Fruit fly (Drosophila melanogaster): ENCODE measurements around the gene CG15211.

DNA sequence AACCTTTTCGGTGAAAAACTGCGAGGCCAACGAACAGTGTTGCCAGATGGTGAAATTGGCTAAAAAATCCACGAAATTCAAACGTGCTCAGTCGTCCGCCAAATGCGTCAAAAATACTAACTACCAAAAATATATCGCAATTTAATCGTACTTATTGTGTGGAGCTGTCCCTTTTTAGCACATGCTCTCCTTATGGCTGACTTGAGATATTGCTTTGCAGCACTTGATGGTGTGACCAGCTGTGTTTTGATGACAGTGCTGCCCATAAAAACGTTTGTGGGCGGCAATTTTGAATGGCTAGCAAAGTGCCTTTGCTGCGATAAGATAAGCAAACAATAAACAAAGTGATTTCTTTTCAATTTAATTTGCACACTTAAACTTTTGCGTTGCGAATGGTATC lies 8.1 kb upstream of the CG15211 start, which contains the start of gene Tango5:
- no peak for TF ChIP-seq CG8159 (tag; optimal IDR thresholded peaks at IDR 0.05)
- no peak for TF ChIP-seq EcR (GFP tag; optimal IDR thresholded peaks at IDR 0.05)
- no peak for TF ChIP-seq rn (GFP tag; IDR thresholded peaks at IDR 0.05)
- no peak for TF ChIP-seq CG17806 (tag; optimal IDR thresholded peaks at IDR 0.05)
- no peak for TF ChIP-seq fd96Ca (GFP tag; IDR thresholded peaks at IDR 0.05)
- TF ChIP-seq Pif1A (GFP tag; optimal IDR thresholded peaks at IDR 0.05), result no peak
- TF ChIP-seq CG9948 (tag; optimal IDR thresholded peaks at IDR 0.05), result no peak
- no peak for TF ChIP-seq Pif1B (GFP tag; optimal IDR thresholded peaks at IDR 0.05)
- no peak for TF ChIP-seq CG14655 (GFP tag; optimal IDR thresholded peaks at IDR 0.05)
